Fruit fly (Drosophila melanogaster) whole organism, embryonic: ENCODE results near the gene CG8420.

Experiments used
- Blimp-1 ChIP-seq: fragments of 200-800 bp; sonication (Bioruptor generic); optimal IDR thresholded peaks from 3 replicates; lab custom pipeline; 2018; ENCODE audit warnings: missing biosample characterization, missing genetic modification characterization, mild to moderate bottlenecking, moderate library complexity, missing genetic modification reagents
- CG10431 ChIP-seq: fragments of 200-800 bp; sonication (Bioruptor generic); optimal IDR thresholded peaks from 3 replicates; lab custom pipeline; 2018; ENCODE audit warnings: missing biosample characterization, mild to moderate bottlenecking, missing genetic modification characterization
- CG10654 ChIP-seq: fragments of 200-800 bp; sonication (Bioruptor generic); optimal IDR thresholded peaks from 2 replicates; lab custom pipeline; 2016; ENCODE audit warnings: missing biosample characterization, missing genetic modification characterization
- CG14710 ChIP-seq: fragments of 200-800 bp; sonication (Bioruptor generic); optimal IDR thresholded peaks from 3 replicates; lab custom pipeline; 2019; ENCODE audit warnings: missing biosample characterization, mild to moderate bottlenecking, missing genetic modification characterization, moderate library complexity
- CG15011 ChIP-seq: fragments of 200-800 bp; sonication (Bioruptor generic); optimal IDR thresholded peaks from 3 replicates; lab custom pipeline; 2018; ENCODE audit warnings: missing biosample characterization, mild to moderate bottlenecking, missing genetic modification characterization
- CG1529 ChIP-seq: fragments of 200-800 bp; sonication (Bioruptor generic); optimal IDR thresholded peaks from 3 replicates; lab custom pipeline; 2018; ENCODE audit warnings: missing biosample characterization, missing genetic modification characterization
- CG1603 ChIP-seq: fragments of 200-800 bp; sonication (Bioruptor generic); optimal IDR thresholded peaks from 2 replicates; lab custom pipeline; 2019; ENCODE audit warnings: missing biosample characterization, mild to moderate bottlenecking, missing genetic modification characterization, moderate library complexity
- CG16863 ChIP-seq: fragments of 200-800 bp; sonication (Bioruptor generic); optimal IDR thresholded peaks from 3 replicates; lab custom pipeline; 2016; ENCODE audit warnings: missing biosample characterization, missing genetic modification characterization
- CG17385 ChIP-seq: fragments of 200-800 bp; sonication (Bioruptor generic); optimal IDR thresholded peaks from 3 replicates; lab custom pipeline; 2018; ENCODE audit warnings: missing biosample characterization, mild to moderate bottlenecking, missing genetic modification characterization
- CG2116 ChIP-seq: fragments of 200-800 bp; sonication (Bioruptor generic); optimal IDR thresholded peaks from 3 replicates; lab custom pipeline; 2018; ENCODE audit warnings: missing biosample characterization, mild to moderate bottlenecking, missing genetic modification characterization
- CG2202 ChIP-seq: fragments of 200-800 bp; sonication (Bioruptor generic); optimal IDR thresholded peaks from 2 replicates; lab custom pipeline; 2018; ENCODE audit warnings: missing biosample characterization, mild to moderate bottlenecking, missing genetic modification characterization
- CG2875 ChIP-seq: fragments of 200-800 bp; sonication (Bioruptor generic); optimal IDR thresholded peaks from 2 replicates; lab custom pipeline; 2017; ENCODE audit warnings: missing biosample characterization, mild to moderate bottlenecking, missing genetic modification characterization, missing genetic modification reagents
- CG4707 ChIP-seq: fragments of 200-800 bp; sonication (Bioruptor generic); optimal IDR thresholded peaks from 2 replicates; lab custom pipeline; 2018; ENCODE audit warnings: missing biosample characterization, mild to moderate bottlenecking, missing genetic modification characterization, moderate library complexity
- CG7745 ChIP-seq: fragments of 200-800 bp; sonication (Bioruptor generic); optimal IDR thresholded peaks from 2 replicates; lab custom pipeline; 2018; ENCODE audit warnings: missing biosample characterization, mild to moderate bottlenecking, missing genetic modification characterization, moderate library complexity
- CkIIα-i1 ChIP-seq: fragments of 200-800 bp; sonication (Bioruptor generic); IDR thresholded peaks from 2 replicates; pipeline ENCODE4 v1.3.6; 2022; ENCODE audit warnings: missing biosample characterization, missing genetic modification characterization
- D19A ChIP-seq: fragments of 200-800 bp; optimal IDR thresholded peaks from 3 replicates; lab custom pipeline; 2019; ENCODE audit warnings: missing biosample characterization, mild to moderate bottlenecking, missing genetic modification characterization, moderate library complexity
- Med ChIP-seq: fragments of 200-800 bp; sonication (Bioruptor generic); peaks from one replicate; lab custom pipeline; 2016; ENCODE audit warnings: missing biosample characterization, missing genetic modification characterization, mild to moderate bottlenecking, inconsistent platforms, moderate library complexity
- Vsx1 ChIP-seq: fragments of 200-800 bp; sonication (Bioruptor generic); optimal IDR thresholded peaks from 2 replicates; lab custom pipeline; 2017; ENCODE audit warnings: missing biosample characterization, mild to moderate bottlenecking, missing genetic modification characterization, missing genetic modification reagents
- ac ChIP-seq: fragments of 200-800 bp; sonication (Bioruptor generic); optimal IDR thresholded peaks from 3 replicates; lab custom pipeline; 2017; ENCODE audit warnings: missing biosample characterization, mild to moderate bottlenecking, missing genetic modification characterization
- ap ChIP-seq: fragments of 200-800 bp; sonication (Bioruptor generic); IDR thresholded peaks from 2 replicates; pipeline ENCODE4 v1.3.6; 2022; ENCODE audit warnings: missing biosample characterization, missing genetic modification characterization
- bcd ChIP-seq: fragments of 200-800 bp; sonication (Bioruptor generic); optimal IDR thresholded peaks from 2 replicates; lab custom pipeline; 2017; ENCODE audit warnings: missing biosample characterization, mild to moderate bottlenecking, missing genetic modification characterization
- bsh ChIP-seq, 2 experiments: fragments of 200-800 bp; sonication (Bioruptor generic); optimal IDR thresholded peaks; 2 replicates each; lab custom pipeline; 2017 to 2018; ENCODE audit warnings: mild to moderate bottlenecking in 2 of 2, missing biosample characterization in 2 of 2, missing genetic modification characterization in 2 of 2, moderate library complexity in 1 of 2
- chm ChIP-seq: fragments of 200-800 bp; sonication (Bioruptor generic); IDR thresholded peaks from 2 replicates; pipeline ENCODE4 v1.3.6; 2022; ENCODE audit warnings: missing biosample characterization, missing genetic modification characterization
- chn ChIP-seq: fragments of 200-800 bp; sonication (Bioruptor generic); optimal IDR thresholded peaks from 2 replicates; lab custom pipeline; 2016; ENCODE audit warnings: missing biosample characterization, missing genetic modification characterization
- crol ChIP-seq: fragments of 200-800 bp; sonication (Bioruptor generic); IDR thresholded peaks from 2 replicates; pipeline ENCODE4 v1.3.6; 2022; ENCODE audit warnings: missing biosample characterization, missing genetic modification characterization
- dmrt11E ChIP-seq: fragments of 200-800 bp; sonication (Bioruptor generic); optimal IDR thresholded peaks from 3 replicates; lab custom pipeline; 2018; ENCODE audit warnings: missing biosample characterization, mild to moderate bottlenecking, missing genetic modification characterization, moderate library complexity
- fd3F ChIP-seq: fragments of 200-800 bp; sonication (Bioruptor generic); optimal IDR thresholded peaks from 2 replicates; lab custom pipeline; 2018; ENCODE audit warnings: missing biosample characterization, mild to moderate bottlenecking, missing genetic modification characterization, moderate library complexity
- fd64A ChIP-seq: fragments of 200-800 bp; sonication (Bioruptor generic); optimal IDR thresholded peaks from 3 replicates; lab custom pipeline; 2018; ENCODE audit warnings: missing biosample characterization, mild to moderate bottlenecking, missing genetic modification characterization
- gsb-n ChIP-seq: fragments of 200-800 bp; sonication (Bioruptor generic); optimal IDR thresholded peaks from 3 replicates; lab custom pipeline; 2018; ENCODE audit warnings: missing biosample characterization, mild to moderate bottlenecking, missing genetic modification characterization
- lola ChIP-seq, 3 experiments: fragments of >200 bp in 2 of 3; fragments of 200-800 bp in 1 of 3; sonication (Bioruptor generic) in 1 of 3; optimal IDR thresholded peaks; 2 replicates each; lab custom pipeline; 2017 to 2019; ENCODE audit warnings: missing biosample characterization in 3 of 3, missing genetic modification characterization in 3 of 3, mild to moderate bottlenecking in 1 of 3, moderate library complexity in 1 of 3
- mld ChIP-seq: fragments of 200-800 bp; sonication (Bioruptor generic); IDR thresholded peaks from 3 replicates; pipeline ENCODE4 v1.3.6; 2022; ENCODE audit warnings: missing biosample characterization, missing genetic modification characterization; ENCODE audit not compliant: partially characterized antibody
- nom ChIP-seq: fragments of 200-800 bp; sonication (Bioruptor generic); optimal IDR thresholded peaks from 2 replicates; lab custom pipeline; 2017; ENCODE audit warnings: missing biosample characterization, missing genetic modification characterization, mild to moderate bottlenecking, moderate library complexity, missing genetic modification reagents
- phol ChIP-seq: fragments of 200-800 bp; sonication (Bioruptor generic); optimal IDR thresholded peaks from 3 replicates; lab custom pipeline; 2018; ENCODE audit warnings: missing biosample characterization, mild to moderate bottlenecking, missing genetic modification characterization, moderate library complexity
- prd ChIP-seq, 3 experiments: fragments of >200 bp in 2 of 3; fragments of 200-800 bp in 1 of 3; sonication (Bioruptor generic) in 1 of 3; optimal IDR thresholded peaks in 2 of 3; IDR thresholded peaks in 1 of 3; 2 replicates in 2 of 3; 3 replicates in 1 of 3; pipeline versions ENCODE4 v1.3.6 to Lab custom; 2017 to 2022; ENCODE audit warnings: missing biosample characterization in 1 of 3, missing genetic modification characterization in 1 of 3
- sim ChIP-seq: fragments of 200-800 bp; sonication (Bioruptor generic); IDR thresholded peaks from 2 replicates; pipeline ENCODE4 v1.3.6; 2022; ENCODE audit warnings: missing biosample characterization, missing genetic modification characterization
- sqz ChIP-seq: fragments of 200-800 bp; sonication (Bioruptor generic); optimal IDR thresholded peaks from 3 replicates; lab custom pipeline; 2018; ENCODE audit warnings: missing biosample characterization, mild to moderate bottlenecking, missing genetic modification characterization
- trem ChIP-seq: fragments of 200-800 bp; optimal IDR thresholded peaks from 3 replicates; lab custom pipeline; 2019; ENCODE audit warnings: missing biosample characterization, mild to moderate bottlenecking, missing genetic modification characterization, moderate library complexity
- twi ChIP-seq: fragments of 200-800 bp; optimal IDR thresholded peaks from 2 replicates; lab custom pipeline; 2019; ENCODE audit warnings: missing biosample characterization, mild to moderate bottlenecking, missing genetic modification characterization, moderate library complexity

CG8420 gene

dm6 chr3R:9215551-9215950 is 30.9 kb upstream of the CG8420 start (continued):
- TF ChIP-seq bsh (GFP tag; optimal IDR thresholded peaks at IDR 0.05; lab: Kevin White, UChicago) = peak in 1 of 2 experiments; percentile 52
- no peak for TF ChIP-seq Vsx1 (GFP tag; lab: Kevin White, UChicago)
- TF ChIP-seq CG2202 (tag; lab: Kevin White, UChicago) = peak; percentile 33
- TF ChIP-seq twi (tag; lab: Kevin White, UChicago) = peak; percentile 0
- TF ChIP-seq bcd (GFP tag; lab: Kevin White, UChicago) = no peak
- TF ChIP-seq CG16863 = no peak
- no peak for TF ChIP-seq sim (GFP tag; lab: Robert Waterston, UW)
- peak in 1 of 3 experiments; percentile 6 for TF ChIP-seq lola (GFP tag; optimal IDR thresholded peaks at IDR 0.05; lab: Kevin White, UChicago)
- TF ChIP-seq CG14710 (tag; lab: Kevin White, UChicago) = peak; percentile 35
- TF ChIP-seq sqz (GFP tag; lab: Kevin White, UChicago) = peak; percentile 10
- peak; percentile 24 for TF ChIP-seq CG2875 (GFP tag; lab: Kevin White, UChicago)
- peak; percentile 66 for TF ChIP-seq crol (GFP tag; lab: Robert Waterston, UW)
- peak; percentile 33 for TF ChIP-seq fd64A (GFP tag; lab: Kevin White, UChicago)
- TF ChIP-seq CG1529 (GFP tag; lab: Kevin White, UChicago) = peak; percentile 1
- TF ChIP-seq CG10431 = peak; percentile 47
- TF ChIP-seq gsb-n (tag; lab: Kevin White, UChicago) = peak; percentile 83
- 0 out of 3 replicates have a peak, but pooled peaks have one; percentile 25 for TF ChIP-seq mld (GFP tag; lab: Robert Waterston, UW)
- TF ChIP-seq fd3F (GFP tag; lab: Kevin White, UChicago) = no peak
- no peak for TF ChIP-seq phol
- TF ChIP-seq CG2116 (GFP tag; lab: Kevin White, UChicago) = no peak
- peak; percentile 25 for TF ChIP-seq trem
- TF ChIP-seq chm (GFP tag; lab: Robert Waterston, UW) = no peak
- TF ChIP-seq Blimp-1 (GFP tag; lab: Kevin White, UChicago) = peak; percentile 100
- TF ChIP-seq CG7745 = peak; percentile 36
- TF ChIP-seq CG17385 (GFP tag; lab: Kevin White, UChicago) = peak; percentile 37
- peak; percentile 5 for TF ChIP-seq D19A (tag; lab: Kevin White, UChicago)
- no peak for TF ChIP-seq CkIIα-i1 (GFP tag; lab: Robert Waterston, UW)
- no peak for TF ChIP-seq nom (GFP tag; lab: Kevin White, UChicago)
- no peak for TF ChIP-seq chn (GFP tag; lab: Kevin White, UChicago)
- peak; percentile 18 for TF ChIP-seq CG1603 (tag; lab: Kevin White, UChicago)
- TF ChIP-seq prd (optimal IDR thresholded peaks at IDR 0.05; lab: Kevin White, UChicago) = no peak
- TF ChIP-seq prd (GFP tag; IDR thresholded peaks at IDR 0.05; lab: Robert Waterston, UW) = 0 out of 3 replicates have a peak, but pooled peaks have one; percentile 25
- peak; percentile 32 for TF ChIP-seq dmrt11E (tag; lab: Kevin White, UChicago)
- TF ChIP-seq Med (GFP tag; lab: Kevin White, UChicago) = peak; percentile 38
- TF ChIP-seq CG4707 (GFP tag; lab: Kevin White, UChicago) = peak; percentile 18
- peak; percentile 36 for TF ChIP-seq ac (GFP tag; lab: Kevin White, UChicago)

- TF ChIP-seq CG15011 (GFP tag; lab: Kevin White, UChicago) = no peak
- peak; percentile 98 for TF ChIP-seq Blimp-1 (GFP tag; lab: Kevin White, UChicago)
- no peak for TF ChIP-seq CG10654 (GFP tag; lab: Kevin White, UChicago)
- no peak for TF ChIP-seq ap (GFP tag; lab: Robert Waterston, UW)
These were observed 28.8 kb upstream of the CG8420 start for dm6 chr3R:9217607-9218006.
